Fruit fly (Drosophila melanogaster) whole organism, embryonic: Measurements from ENCODE around the gene CG33927.

ENCODE experiments used
- CG10147 ChIP-seq: fragments of 200-800 bp; sonication (Bioruptor generic); optimal IDR thresholded peaks from 2 replicates; lab custom pipeline; 2019; ENCODE audit warnings: missing biosample characterization, mild to moderate bottlenecking, missing genetic modification characterization, moderate library complexity
- CG10321 ChIP-seq: fragments of 200-800 bp; sonication (Bioruptor generic); IDR thresholded peaks from 2 replicates; pipeline ENCODE4 v1.3.6; 2022; ENCODE audit warnings: missing biosample characterization, missing genetic modification characterization
- CG10431 ChIP-seq: fragments of 200-800 bp; sonication (Bioruptor generic); optimal IDR thresholded peaks from 3 replicates; lab custom pipeline; 2018; ENCODE audit warnings: missing biosample characterization, mild to moderate bottlenecking, missing genetic modification characterization
- CG10462 ChIP-seq: fragments of 200-800 bp; sonication (Bioruptor generic); optimal IDR thresholded peaks from 2 replicates; lab custom pipeline; 2016; ENCODE audit warnings: missing biosample characterization, missing genetic modification characterization
- CG10959 ChIP-seq: fragments of 200-800 bp; sonication (Bioruptor generic); IDR thresholded peaks from 2 replicates; pipeline ENCODE4 v1.3.6; 2022; ENCODE audit warnings: missing biosample characterization, missing genetic modification characterization
- CG10979 ChIP-seq: fragments of 200-800 bp; sonication (Bioruptor generic); optimal IDR thresholded peaks from 2 replicates; lab custom pipeline; 2018; ENCODE audit warnings: missing biosample characterization, mild to moderate bottlenecking, missing genetic modification characterization, moderate library complexity
- CG11398 ChIP-seq: fragments of 200-800 bp; sonication (Bioruptor generic); optimal IDR thresholded peaks from 2 replicates; lab custom pipeline; 2016; ENCODE audit warnings: missing biosample characterization, missing genetic modification characterization
- CG12299 ChIP-seq: fragments of 200-800 bp; sonication (Bioruptor generic); optimal IDR thresholded peaks from 2 replicates; lab custom pipeline; 2018; ENCODE audit warnings: missing biosample characterization, mild to moderate bottlenecking, missing genetic modification characterization
- CG15011 ChIP-seq: fragments of 200-800 bp; sonication (Bioruptor generic); optimal IDR thresholded peaks from 3 replicates; lab custom pipeline; 2018; ENCODE audit warnings: missing biosample characterization, mild to moderate bottlenecking, missing genetic modification characterization
- CG16813 ChIP-seq: fragments of 200-800 bp; sonication (Bioruptor generic); IDR thresholded peaks from 3 replicates; pipeline ENCODE4 v1.3.6; 2022; ENCODE audit warnings: missing biosample characterization, missing genetic modification characterization; ENCODE audit not compliant: partially characterized antibody
- CG17829 ChIP-seq: fragments of 200-800 bp; optimal IDR thresholded peaks from 2 replicates; lab custom pipeline; 2019; ENCODE audit warnings: missing biosample characterization, mild to moderate bottlenecking, missing genetic modification characterization, moderate library complexity
- CG2120 ChIP-seq: fragments of 200-800 bp; sonication (Bioruptor generic); optimal IDR thresholded peaks from 3 replicates; lab custom pipeline; 2016; ENCODE audit warnings: missing biosample characterization, missing genetic modification characterization
- CG2202 ChIP-seq: fragments of 200-800 bp; sonication (Bioruptor generic); optimal IDR thresholded peaks from 2 replicates; lab custom pipeline; 2018; ENCODE audit warnings: missing biosample characterization, mild to moderate bottlenecking, missing genetic modification characterization
- CG3281 ChIP-seq: fragments of 200-800 bp; sonication (Bioruptor generic); optimal IDR thresholded peaks from 3 replicates; lab custom pipeline; 2017; ENCODE audit warnings: missing biosample characterization, mild to moderate bottlenecking, missing genetic modification characterization
- CG34376 ChIP-seq: fragments of 200-800 bp; sonication (Bioruptor generic); optimal IDR thresholded peaks from 2 replicates; lab custom pipeline; 2018; ENCODE audit warnings: missing biosample characterization, mild to moderate bottlenecking, missing genetic modification characterization
- CG34422 ChIP-seq: fragments of 200-800 bp; sonication (Bioruptor generic); IDR thresholded peaks from 3 replicates; pipeline ENCODE4 v1.3.6; 2022; ENCODE audit warnings: missing biosample characterization, missing genetic modification characterization
- CG3995 ChIP-seq: fragments of 200-800 bp; sonication (Bioruptor generic); optimal IDR thresholded peaks from 3 replicates; lab custom pipeline; 2016; ENCODE audit warnings: missing biosample characterization, missing genetic modification characterization
- CG42726 ChIP-seq: fragments of 200-800 bp; sonication (Bioruptor generic); IDR thresholded peaks from 2 replicates; pipeline ENCODE4 v1.3.6; 2022; ENCODE audit warnings: missing biosample characterization, missing genetic modification characterization; ENCODE audit not compliant: partially characterized antibody
- CG4282 ChIP-seq: fragments of 200-800 bp; sonication (Bioruptor generic); optimal IDR thresholded peaks from 2 replicates; lab custom pipeline; 2016; ENCODE audit warnings: missing biosample characterization, missing genetic modification characterization
- CG7271 ChIP-seq: fragments of 200-800 bp; sonication (Bioruptor generic); optimal IDR thresholded peaks from 2 replicates; lab custom pipeline; 2018; ENCODE audit warnings: missing biosample characterization, mild to moderate bottlenecking, missing genetic modification characterization, moderate library complexity
- CG8281 ChIP-seq: fragments of 200-800 bp; sonication (Bioruptor generic); optimal IDR thresholded peaks from 2 replicates; lab custom pipeline; 2018; ENCODE audit warnings: missing biosample characterization, mild to moderate bottlenecking, missing genetic modification characterization, moderate library complexity
- Chrac-16 ChIP-seq: fragments of 200-800 bp; sonication (Bioruptor generic); optimal IDR thresholded peaks from 3 replicates; lab custom pipeline; 2016; ENCODE audit warnings: missing biosample characterization, missing genetic modification characterization
- CrebB ChIP-seq: fragments of 200-800 bp; sonication (Bioruptor generic); optimal IDR thresholded peaks from 3 replicates; lab custom pipeline; 2018; ENCODE audit warnings: missing biosample characterization, mild to moderate bottlenecking, missing genetic modification characterization
- Dad ChIP-seq: fragments of 200-800 bp; sonication (Bioruptor generic); optimal IDR thresholded peaks from 3 replicates; lab custom pipeline; 2016; ENCODE audit warnings: missing biosample characterization, missing genetic modification characterization
- Dek ChIP-seq: fragments of 200-800 bp; sonication (Bioruptor generic); optimal IDR thresholded peaks from 3 replicates; lab custom pipeline; 2019; ENCODE audit warnings: missing biosample characterization, mild to moderate bottlenecking, missing genetic modification characterization, moderate library complexity
- Dref ChIP-seq: fragments of 200-800 bp; sonication (Bioruptor generic); IDR thresholded peaks from 2 replicates; pipeline ENCODE4 v1.3.6; 2022; ENCODE audit warnings: missing biosample characterization, missing genetic modification characterization
- E2f1 ChIP-seq: fragments of 200-800 bp; sonication (Bioruptor generic); IDR thresholded peaks from 2 replicates; pipeline ENCODE4 v1.3.6; 2022; ENCODE audit warnings: missing biosample characterization, missing genetic modification characterization
- GATAe ChIP-seq: fragments of 200-800 bp; sonication (Bioruptor generic); conservative IDR thresholded peaks from 2 replicates; pipeline ENCODE4 v1.3.6; 2022; ENCODE audit warnings: missing biosample characterization, missing genetic modification characterization
- HLH3B ChIP-seq: fragments of 200-800 bp; sonication (Bioruptor generic); IDR thresholded peaks from 2 replicates; pipeline ENCODE4 v1.3.6; 2022; ENCODE audit warnings: missing biosample characterization, missing genetic modification characterization
- Lim3 ChIP-seq: fragments of 200-800 bp; sonication (Bioruptor generic); IDR thresholded peaks from 2 replicates; pipeline ENCODE4 v1.3.6; 2022; ENCODE audit warnings: missing biosample characterization, missing genetic modification characterization
- Neu2 ChIP-seq: fragments of 200-800 bp; sonication (Bioruptor generic); optimal IDR thresholded peaks from 3 replicates; lab custom pipeline; 2016; ENCODE audit warnings: missing biosample characterization, missing genetic modification characterization, borderline replicate concordance
- Pdp1 ChIP-seq, 2 experiments: fragments of 200-800 bp; sonication (Bioruptor generic); optimal IDR thresholded peaks; 3 replicates each; lab custom pipeline; 2016; ENCODE audit warnings: missing biosample characterization in 2 of 2, missing genetic modification characterization in 2 of 2, mild to moderate bottlenecking in 1 of 2, moderate library complexity in 1 of 2
- Rx ChIP-seq: fragments of 200-800 bp; sonication (Bioruptor generic); IDR thresholded peaks from 2 replicates; pipeline ENCODE4 v1.3.6; 2022; ENCODE audit warnings: missing biosample characterization, missing genetic modification characterization
- ab ChIP-seq: fragments of 200-800 bp; sonication (Bioruptor generic); optimal IDR thresholded peaks from 2 replicates; lab custom pipeline; 2016; ENCODE audit warnings: missing biosample characterization, missing genetic modification characterization
- ara ChIP-seq: fragments of 200-800 bp; sonication (Bioruptor generic); IDR thresholded peaks from 2 replicates; pipeline ENCODE4 v1.3.6; 2022; ENCODE audit warnings: missing biosample characterization, missing genetic modification characterization
- bbx ChIP-seq: fragments of 200-800 bp; sonication (Bioruptor generic); IDR thresholded peaks from 2 replicates; pipeline ENCODE4 v1.3.6; 2022; ENCODE audit warnings: missing biosample characterization, missing genetic modification characterization; ENCODE audit not compliant: partially characterized antibody
- chn ChIP-seq: fragments of 200-800 bp; sonication (Bioruptor generic); optimal IDR thresholded peaks from 2 replicates; lab custom pipeline; 2016; ENCODE audit warnings: missing biosample characterization, missing genetic modification characterization
- cwo ChIP-seq: fragments of 200-800 bp; sonication (Bioruptor generic); optimal IDR thresholded peaks from 3 replicates; lab custom pipeline; 2017; ENCODE audit warnings: missing biosample characterization, missing genetic modification characterization, mild to moderate bottlenecking, moderate library complexity, missing genetic modification reagents
- exex ChIP-seq: fragments of 200-800 bp; sonication (Bioruptor generic); optimal IDR thresholded peaks from 4 replicates; lab custom pipeline; 2018; ENCODE audit warnings: missing biosample characterization, mild to moderate bottlenecking, missing genetic modification characterization, moderate library complexity
- fd102C ChIP-seq: fragments of 200-800 bp; sonication (Bioruptor generic); optimal IDR thresholded peaks from 2 replicates; lab custom pipeline; 2018; ENCODE audit warnings: missing biosample characterization, mild to moderate bottlenecking, missing genetic modification characterization, moderate library complexity
- fd3F ChIP-seq: fragments of 200-800 bp; sonication (Bioruptor generic); optimal IDR thresholded peaks from 2 replicates; lab custom pipeline; 2018; ENCODE audit warnings: missing biosample characterization, mild to moderate bottlenecking, missing genetic modification characterization, moderate library complexity
- lmd ChIP-seq: fragments of 200-800 bp; sonication (Bioruptor generic); IDR thresholded peaks from 2 replicates; pipeline ENCODE4 v1.3.6; 2022; ENCODE audit warnings: missing biosample characterization, missing genetic modification characterization
- org-1 ChIP-seq: fragments of 200-800 bp; sonication (Bioruptor generic); optimal IDR thresholded peaks from 2 replicates; lab custom pipeline; 2017; ENCODE audit warnings: missing biosample characterization, missing genetic modification characterization
- pum ChIP-seq: fragments of 200-800 bp; sonication (Bioruptor generic); optimal IDR thresholded peaks from 2 replicates; lab custom pipeline; 2016; ENCODE audit warnings: missing biosample characterization, missing genetic modification characterization
- scrt ChIP-seq: fragments of 200-800 bp; sonication (Bioruptor generic); optimal IDR thresholded peaks from 2 replicates; lab custom pipeline; 2018; ENCODE audit warnings: missing biosample characterization, mild to moderate bottlenecking, missing genetic modification characterization, moderate library complexity
- seq ChIP-seq: fragments of 200-800 bp; sonication (Bioruptor generic); IDR thresholded peaks from 2 replicates; pipeline ENCODE4 v1.3.6; 2022; ENCODE audit warnings: missing biosample characterization, missing genetic modification characterization
- so ChIP-seq: fragments of 200-800 bp; sonication (Bioruptor generic); IDR thresholded peaks from 3 replicates; pipeline ENCODE4 v1.3.6; 2022; ENCODE audit warnings: missing biosample characterization, missing genetic modification characterization
- tap ChIP-seq: fragments of 200-800 bp; optimal IDR thresholded peaks from 3 replicates; lab custom pipeline; 2019; ENCODE audit warnings: missing biosample characterization, mild to moderate bottlenecking, missing genetic modification characterization, moderate library complexity
- toy ChIP-seq: fragments of 200-800 bp; sonication (Bioruptor generic); IDR thresholded peaks from 2 replicates; pipeline ENCODE4 v1.3.6; 2022; ENCODE audit warnings: missing biosample characterization, missing genetic modification characterization

CG33927 gene

dm6 chr3R:4649126-4649811 is 41.1 kb downstream of the CG33927 start, which contains the start of gene Karybeta3 (continued):
- TF ChIP-seq CG3995 (GFP tag; lab: Kevin White, UChicago): peak; percentile 76
- peak; percentile 94 for TF ChIP-seq E2f1
- no peak for TF ChIP-seq ab
- TF ChIP-seq CG34376 (GFP tag; lab: Kevin White, UChicago): peak; percentile 81
- no peak; the same call in 1 of the 3 replicates for TF ChIP-seq so (GFP tag; lab: Robert Waterston, UW)
- peak; percentile 40 for TF ChIP-seq org-1 (GFP tag; lab: Kevin White, UChicago)
- TF ChIP-seq fd102C (GFP tag; lab: Kevin White, UChicago): no peak
- TF ChIP-seq CG7271 (tag; lab: Kevin White, UChicago): peak; percentile 43
- peak; percentile 64 for TF ChIP-seq lmd (GFP tag; lab: Robert Waterston, UW)
- TF ChIP-seq exex (tag; lab: Kevin White, UChicago): no peak
- TF ChIP-seq Lim3 (GFP tag; lab: Robert Waterston, UW): no peak
- peak; percentile 25 for TF ChIP-seq CG10431 (GFP tag; lab: Kevin White, UChicago)
- peak; percentile 89 for TF ChIP-seq Dref (GFP tag; lab: Robert Waterston, UW)
- peak; percentile 76 for TF ChIP-seq Chrac-16 (GFP tag; lab: Kevin White, UChicago)
- peak; percentile 87 for TF ChIP-seq CG34422 (GFP tag; lab: Robert Waterston, UW)
- no peak for TF ChIP-seq CG10147 (GFP tag; lab: Kevin White, UChicago)
- TF ChIP-seq CG10959 (GFP tag; lab: Robert Waterston, UW): no peak
- TF ChIP-seq tap (tag; lab: Kevin White, UChicago): no peak
- no peak for TF ChIP-seq CG15011
- peak; percentile 73 for TF ChIP-seq HLH3B (GFP tag; lab: Robert Waterston, UW)
- no peak for TF ChIP-seq CG10321
- peak; percentile 63 for TF ChIP-seq CG16813 (GFP tag; lab: Robert Waterston, UW)
- peak; percentile 68 for TF ChIP-seq Rx (GFP tag; lab: Robert Waterston, UW)
- TF ChIP-seq CG4282 (GFP tag; lab: Kevin White, UChicago): peak; percentile 47
- TF ChIP-seq ara: peak; percentile 73
- peak; percentile 54 for TF ChIP-seq CG12299
- TF ChIP-seq CG42726 (GFP tag; lab: Robert Waterston, UW): no peak
- TF ChIP-seq CG10462 (GFP tag; lab: Kevin White, UChicago): peak; percentile 16
- TF ChIP-seq CG3281: peak; percentile 75
- TF ChIP-seq CG2120 (GFP tag; lab: Kevin White, UChicago): peak; percentile 84
- TF ChIP-seq fd3F (GFP tag; lab: Kevin White, UChicago): peak; percentile 18
- no peak for TF ChIP-seq CG8281 (tag; lab: Kevin White, UChicago)
- TF ChIP-seq seq (GFP tag; lab: Robert Waterston, UW): peak; percentile 65
- peak; percentile 34 for TF ChIP-seq scrt (GFP tag; lab: Kevin White, UChicago)
- TF ChIP-seq CG10979 (tag; lab: Kevin White, UChicago): peak; percentile 54
- TF ChIP-seq CG11398: peak; percentile 63
- peak; percentile 85 for TF ChIP-seq Dad (GFP tag; lab: Kevin White, UChicago)
- TF ChIP-seq CG2202 (tag; lab: Kevin White, UChicago): peak; percentile 54
- TF ChIP-seq Pdp1 (GFP tag; optimal IDR thresholded peaks at IDR 0.05; lab: Kevin White, UChicago): peak; percentile 70 to 81
- peak; percentile 37; the same call in 1 of the 2 replicates for TF ChIP-seq GATAe (GFP tag; lab: Robert Waterston, UW)
- TF ChIP-seq Neu2 (GFP tag; lab: Kevin White, UChicago): no peak
- peak; percentile 77 for TF ChIP-seq pum (GFP tag; lab: Kevin White, UChicago)
- TF ChIP-seq CrebB (tag; lab: Kevin White, UChicago): peak; percentile 69
- TF ChIP-seq CG17829 (tag; lab: Kevin White, UChicago): peak; percentile 74
- TF ChIP-seq bbx (GFP tag; lab: Robert Waterston, UW): peak; percentile 60; the same call in 1 of the 2 replicates
- peak; percentile 85 for TF ChIP-seq chn (GFP tag; lab: Kevin White, UChicago)
- peak; percentile 65 for TF ChIP-seq Dek (tag; lab: Kevin White, UChicago)
- peak; percentile 53 for TF ChIP-seq cwo (GFP tag; lab: Kevin White, UChicago)
- TF ChIP-seq toy (GFP tag; lab: Robert Waterston, UW): peak; percentile 72; the same call in 1 of the 2 replicates
